Worm (Caenorhabditis elegans) whole organism, early embryonic: Measurements from ENCODE around the gene nhr-183.

Experiments
- B0310.2 ChIP-seq: sonication (generic microtip); optimal IDR thresholded peaks from 2 replicates; lab custom pipeline; 2016; ENCODE audit warnings: mild to moderate bottlenecking, missing genetic modification characterization, missing compliant biosample characterization
- F13C5.2 ChIP-seq: sonication (generic microtip); optimal IDR thresholded peaks from 2 replicates; lab custom pipeline; 2017; ENCODE audit warnings: mild to moderate bottlenecking, missing genetic modification characterization, inconsistent platforms, missing compliant biosample characterization
- aly-1 ChIP-seq: sonication (generic microtip); optimal IDR thresholded peaks from 2 replicates; lab custom pipeline; 2016; ENCODE audit warnings: missing genetic modification characterization, missing compliant biosample characterization
- ama-1 ChIP-seq: fragments of 150-350 bp; optimal IDR thresholded peaks from 2 replicates; lab custom pipeline; 2014
- ceh-13 ChIP-seq: fragments of 200-800 bp; sonication (Bioruptor generic); optimal IDR thresholded peaks from 2 replicates; lab custom pipeline; 2018; ENCODE audit warnings: mild to moderate bottlenecking, missing genetic modification characterization, missing compliant biosample characterization
- ceh-36 ChIP-seq: sonication (generic microtip); optimal IDR thresholded peaks from 2 replicates; lab custom pipeline; 2016; ENCODE audit warnings: missing genetic modification characterization, inconsistent platforms, missing compliant biosample characterization
- ets-7 ChIP-seq: sonication (generic microtip); optimal IDR thresholded peaks from 2 replicates; lab custom pipeline; 2016; ENCODE audit warnings: missing genotype, missing genetic modification characterization, missing compliant biosample characterization
- flt-1 ChIP-seq: fragments of 200-800 bp; sonication (Bioruptor generic); IDR thresholded peaks from 2 replicates; pipeline ENCODE4 v1.3.6; 2022; ENCODE audit warnings: missing genetic modification characterization, missing compliant biosample characterization
- hmbx-1 ChIP-seq: sonication (generic microtip); optimal IDR thresholded peaks from 2 replicates; lab custom pipeline; 2016; ENCODE audit warnings: mild to moderate bottlenecking, missing genetic modification characterization, missing compliant biosample characterization
- hmg-4 ChIP-seq: fragments of 200-800 bp; sonication (Bioruptor generic); optimal IDR thresholded peaks from 2 replicates; lab custom pipeline; 2018; ENCODE audit warnings: mild to moderate bottlenecking, missing genetic modification characterization, missing compliant biosample characterization
- hnd-1 ChIP-seq: sonication (generic microtip); optimal IDR thresholded peaks from 2 replicates; lab custom pipeline; 2016; ENCODE audit warnings: missing genetic modification characterization, missing compliant biosample characterization
- pes-1 ChIP-seq: fragments of 200-800 bp; sonication (Bioruptor generic); IDR thresholded peaks from 2 replicates; pipeline ENCODE4 v1.3.6; 2022; ENCODE audit warnings: missing genetic modification reagents, missing genetic modification characterization, missing compliant biosample characterization
- scrt-1 ChIP-seq: fragments of 200-800 bp; sonication (Bioruptor generic); IDR thresholded peaks from 2 replicates; pipeline ENCODE4 v1.3.6; 2022; ENCODE audit warnings: missing genetic modification characterization, missing compliant biosample characterization
- sea-1 ChIP-seq: fragments of 200-800 bp; sonication (Bioruptor generic); conservative IDR thresholded peaks from 2 replicates; pipeline ENCODE4 v1.3.6; 2022; ENCODE audit warnings: missing genetic modification characterization, missing compliant biosample characterization
- tbx-11 ChIP-seq: fragments of 200-800 bp; sonication (Bioruptor generic); IDR thresholded peaks from 2 replicates; pipeline ENCODE4 v1.3.6; 2022; ENCODE audit warnings: missing genetic modification characterization, missing compliant biosample characterization
- tbx-37 ChIP-seq: fragments of 200-800 bp; sonication (Bioruptor generic); conservative IDR thresholded peaks from 2 replicates; pipeline ENCODE4 v1.3.6; 2022; ENCODE audit warnings: missing genetic modification reagents, missing genetic modification characterization, missing compliant biosample characterization
- tra-4 ChIP-seq: sonication (generic microtip); optimal IDR thresholded peaks from 2 replicates; lab custom pipeline; 2017; ENCODE audit warnings: missing genetic modification characterization, missing compliant biosample characterization

nhr-183 gene

ce11 chrV:2264455-2264854, at the start of gene nhr-183:
nhr-183 (minus strand) TSS chrV:2264634.
- no peak for TF ChIP-seq hnd-1 (tag; lab: Kevin White, UChicago)
- no peak for TF ChIP-seq ama-1
- no peak for TF ChIP-seq hmbx-1 (tag; lab: Kevin White, UChicago)
- no peak for TF ChIP-seq tbx-37 (GFP tag; lab: Robert Waterston, UW)
- TF ChIP-seq B0310.2 (tag; lab: Kevin White, UChicago) = no peak
- no peak for TF ChIP-seq flt-1 (GFP tag; lab: Robert Waterston, UW)
- no peak for TF ChIP-seq aly-1 (tag; lab: Kevin White, UChicago)
- TF ChIP-seq tbx-11 (GFP tag; lab: Robert Waterston, UW) = no peak
- no peak for TF ChIP-seq sea-1 (GFP tag; lab: Robert Waterston, UW)
- no peak for TF ChIP-seq F13C5.2

DNA sequence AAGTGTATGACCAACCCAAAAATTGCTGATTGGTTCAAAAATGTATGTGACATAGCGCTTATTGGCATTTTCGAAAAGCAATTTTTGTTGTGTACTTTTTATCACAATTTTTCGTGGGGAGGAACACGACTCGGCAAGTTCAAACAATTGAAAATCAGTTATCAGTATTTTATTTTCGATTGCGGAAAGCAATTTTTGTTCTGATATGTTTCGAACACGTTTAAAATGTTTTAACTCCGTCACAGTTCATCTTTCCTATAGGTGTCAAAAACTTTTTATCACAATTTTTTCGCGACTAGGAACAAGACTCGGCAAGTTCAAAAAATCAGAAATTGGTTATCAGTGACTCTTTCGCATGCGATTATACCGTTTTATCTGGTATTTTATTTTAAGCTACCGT, 43.8 kb upstream of the nhr-183 start:
- no peak for TF ChIP-seq aly-1 (tag; lab: Kevin White, UChicago)
- TF ChIP-seq F13C5.2 = no peak
- TF ChIP-seq tbx-37 (GFP tag; lab: Robert Waterston, UW) = no peak
- TF ChIP-seq hnd-1 (tag; lab: Kevin White, UChicago) = no peak
- TF ChIP-seq ceh-13 (GFP tag; lab: Kevin White, UChicago) = no peak
- no peak for TF ChIP-seq hmg-4 (GFP tag; lab: Kevin White, UChicago)
- TF ChIP-seq pes-1 = no peak
- TF ChIP-seq ceh-36 (tag; lab: Kevin White, UChicago) = no peak
- TF ChIP-seq tbx-11 (GFP tag; lab: Robert Waterston, UW) = no peak
- TF ChIP-seq ets-7 = no peak
- TF ChIP-seq scrt-1 (GFP tag; lab: Robert Waterston, UW) = no peak
- no peak for TF ChIP-seq B0310.2 (tag; lab: Kevin White, UChicago)
- TF ChIP-seq hmbx-1 (tag; lab: Kevin White, UChicago) = no peak
- no peak for TF ChIP-seq ama-1
- TF ChIP-seq flt-1 (GFP tag; lab: Robert Waterston, UW) = no peak
- TF ChIP-seq tra-4 (tag; lab: Kevin White, UChicago) = no peak
- no peak for TF ChIP-seq sea-1 (GFP tag; lab: Robert Waterston, UW)

DNA sequence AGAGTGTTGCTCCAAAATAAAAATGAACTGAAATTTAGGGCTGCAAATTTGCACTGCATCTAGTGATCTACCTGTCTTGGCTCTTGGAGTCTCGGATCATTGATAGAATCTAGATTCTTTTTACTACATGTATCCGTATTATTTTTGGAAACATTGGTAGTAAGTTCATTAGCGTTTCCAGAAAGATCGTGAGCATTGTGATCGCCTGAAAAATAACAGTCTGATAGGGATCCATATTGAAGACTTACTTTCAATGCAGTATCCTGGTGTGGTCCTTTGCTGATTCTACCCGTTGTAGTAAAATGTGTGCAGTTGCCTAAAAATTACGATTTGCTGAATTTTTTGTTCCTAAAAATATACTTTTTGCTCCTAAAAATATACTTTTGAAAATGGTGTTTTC, 41.9 kb upstream of the nhr-183 start:
- TF ChIP-seq hnd-1 (tag; lab: Kevin White, UChicago) (no peak), ceh-13 (GFP tag; lab: Kevin White, UChicago) (no peak), hmg-4 (GFP tag; lab: Kevin White, UChicago) (no peak), hmbx-1 (tag; lab: Kevin White, UChicago) (no peak), tra-4 (tag; lab: Kevin White, UChicago) (no peak), aly-1 (tag; lab: Kevin White, UChicago) (no peak), tbx-11 (GFP tag; lab: Robert Waterston, UW) (no peak), ceh-36 (tag; lab: Kevin White, UChicago) (no peak), tbx-37 (GFP tag; lab: Robert Waterston, UW) (no peak), flt-1 (GFP tag; lab: Robert Waterston, UW) (no peak), B0310.2 (tag; lab: Kevin White, UChicago) (no peak), pes-1 (no peak), scrt-1 (GFP tag; lab: Robert Waterston, UW) (no peak)

ce11 chrV:2303775-2304174, 39.3 kb upstream of the nhr-183 start, which contains the start of gene irld-15:
irld-15 (minus strand) TSS chrV:2303875.
- TF ChIP-seq flt-1 (GFP tag; lab: Robert Waterston, UW) = no peak
- TF ChIP-seq sea-1 (GFP tag; lab: Robert Waterston, UW) = no peak
- no peak for TF ChIP-seq tbx-37 (GFP tag; lab: Robert Waterston, UW)
- TF ChIP-seq hmbx-1 (tag; lab: Kevin White, UChicago) = no peak
- no peak for TF ChIP-seq ceh-36 (tag; lab: Kevin White, UChicago)
- no peak for TF ChIP-seq hnd-1 (tag; lab: Kevin White, UChicago)
- no peak for TF ChIP-seq B0310.2 (tag; lab: Kevin White, UChicago)
- no peak for TF ChIP-seq tra-4 (tag; lab: Kevin White, UChicago)
- TF ChIP-seq pes-1 = no peak

ce11 chrV:2300905-2301304, 36.5 kb upstream of the nhr-183 start, which contains the start of gene Y19D10B.8:
Y19D10B.8 (minus strand) TSS chrV:2301005.
- TF ChIP-seq pes-1 = no peak

DNA sequence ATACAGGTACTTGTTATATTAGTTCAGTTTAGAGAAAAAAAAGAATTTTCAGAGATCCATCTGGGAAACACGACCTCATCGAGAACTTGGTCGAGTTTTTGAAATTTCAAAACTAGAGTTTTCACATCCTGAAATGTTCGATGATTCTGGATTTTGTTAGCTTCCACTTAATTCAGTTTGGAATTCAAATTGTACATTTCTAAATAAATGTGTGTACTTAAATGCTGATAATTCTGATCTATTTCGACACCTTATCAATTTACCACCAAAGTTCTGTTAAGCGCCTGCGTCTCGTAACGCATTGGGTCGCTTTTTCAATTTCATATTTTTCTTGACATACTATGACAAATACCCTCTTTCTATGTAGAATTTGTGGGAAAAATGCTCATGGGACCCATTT, 30.1 kb upstream of the nhr-183 start, which contains the start of gene nhr-226:
TSS of gene nhr-226 (plus strand) at position 301 of the 400 bp plus-strand sequence.
- TF ChIP-seq ama-1 = no peak

DNA sequence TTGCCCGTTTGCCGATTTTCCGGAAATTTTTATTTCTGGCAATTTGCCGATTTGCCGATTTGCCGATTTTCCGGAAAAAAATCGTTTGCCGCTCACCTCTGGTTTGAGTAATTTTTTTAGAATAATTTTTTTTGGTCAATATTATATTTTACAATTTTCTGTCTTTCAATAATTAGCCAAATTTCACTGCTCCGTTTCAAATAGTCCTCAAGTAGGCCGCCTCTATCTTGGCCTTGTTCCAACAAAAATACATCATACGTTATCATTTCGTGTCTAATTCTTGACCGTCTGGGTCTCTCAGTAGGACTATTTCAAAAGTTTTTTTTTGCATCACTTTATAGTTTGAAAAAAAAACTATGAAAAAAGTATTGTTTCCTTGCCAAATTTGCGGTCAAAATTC, 27.8 kb upstream of the nhr-183 start, which contains the start of gene nhr-115:
TSS of gene nhr-115 (plus strand) at position 301 of the 400 bp plus-strand sequence.
- TF ChIP-seq scrt-1 (GFP tag; lab: Robert Waterston, UW) (no peak), hnd-1 (tag; lab: Kevin White, UChicago) (no peak), ama-1 (no peak), pes-1 (no peak), ceh-36 (tag; lab: Kevin White, UChicago) (no peak), tbx-37 (GFP tag; lab: Robert Waterston, UW) (no peak), ceh-13 (GFP tag; lab: Kevin White, UChicago) (no peak), hmg-4 (GFP tag; lab: Kevin White, UChicago) (no peak), sea-1 (GFP tag; lab: Robert Waterston, UW) (no peak), tra-4 (tag; lab: Kevin White, UChicago) (no peak), hmbx-1 (tag; lab: Kevin White, UChicago) (no peak)

- no peak for TF ChIP-seq ets-7
- no peak for TF ChIP-seq hmbx-1 (tag; lab: Kevin White, UChicago)
- no peak for TF ChIP-seq tra-4 (tag; lab: Kevin White, UChicago)
- no peak for TF ChIP-seq B0310.2 (tag; lab: Kevin White, UChicago)
- TF ChIP-seq hmg-4 (GFP tag; lab: Kevin White, UChicago) = no peak
- TF ChIP-seq tbx-11 (GFP tag; lab: Robert Waterston, UW) = no peak
- no peak for TF ChIP-seq aly-1 (tag; lab: Kevin White, UChicago)
- no peak for TF ChIP-seq scrt-1 (GFP tag; lab: Robert Waterston, UW)
- no peak for TF ChIP-seq ama-1
- no peak for TF ChIP-seq ceh-36 (tag; lab: Kevin White, UChicago)
- no peak for TF ChIP-seq F13C5.2
- no peak for TF ChIP-seq tbx-37 (GFP tag; lab: Robert Waterston, UW)
- no peak for TF ChIP-seq pes-1
- TF ChIP-seq sea-1 (GFP tag; lab: Robert Waterston, UW) = no peak
- TF ChIP-seq ceh-13 (GFP tag; lab: Kevin White, UChicago) = no peak
- no peak for TF ChIP-seq flt-1 (GFP tag; lab: Robert Waterston, UW)
Observed at ce11 chrV:2290329-2290728, 25.9 kb upstream of the nhr-183 start, which contains the start of gene nhr-225. nhr-225 (minus strand) TSS chrV:2290474.
